Fruit fly (Drosophila melanogaster): ENCODE measurements around the gene Kots.

The Kots gene

DNA sequence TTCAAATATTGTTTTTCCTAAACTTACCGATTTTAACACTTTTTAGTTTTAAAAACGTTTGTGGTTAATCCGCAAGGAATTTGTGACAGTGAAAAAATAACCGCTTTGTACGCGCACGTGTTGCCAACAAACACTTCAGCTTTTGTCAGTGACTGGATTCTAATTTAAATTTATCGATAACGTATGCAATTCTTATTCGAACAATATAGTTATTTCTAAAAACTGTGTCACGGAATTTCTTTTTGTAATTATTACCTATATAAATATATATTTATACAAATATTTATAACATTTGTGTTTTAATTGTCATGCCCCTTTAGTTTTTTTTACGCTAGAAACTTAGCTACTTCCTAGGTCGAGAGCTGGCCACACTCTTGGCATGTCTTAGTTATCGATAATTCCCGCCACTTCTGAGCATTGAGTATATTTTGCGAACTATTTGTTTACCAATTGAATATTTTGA lies 570 bp upstream of the Kots start, which contains the start of gene Orc2 (continued):
- TF ChIP-seq vnd (GFP tag; IDR thresholded peaks at IDR 0.05; ENCODE audit: partially characterized antibody) = 0 out of 3 replicates have a peak, but pooled peaks have one; percentile 13
- TF ChIP-seq disco-r (GFP tag; optimal IDR thresholded peaks at IDR 0.05) = no peak
- TF ChIP-seq CG2120 (GFP tag; optimal IDR thresholded peaks at IDR 0.05) = no peak
- TF ChIP-seq CG12155 (GFP tag; optimal IDR thresholded peaks at IDR 0.05) = no peak
- TF ChIP-seq CG17802 (tag; optimal IDR thresholded peaks at IDR 0.05) = no peak
- TF ChIP-seq abd-A (tag; optimal IDR thresholded peaks at IDR 0.05) = no peak
- TF ChIP-seq Myb (GFP tag; optimal IDR thresholded peaks at IDR 0.05) = peak; percentile 92
- no peak for TF ChIP-seq fu2 (GFP tag; optimal IDR thresholded peaks at IDR 0.05)
- TF ChIP-seq onecut (GFP tag; IDR thresholded peaks at IDR 0.05) = no peak
- TF ChIP-seq dm (GFP tag; optimal IDR thresholded peaks at IDR 0.05) = peak; percentile 98
- peak; percentile 53 for TF ChIP-seq gfzf (GFP tag; optimal IDR thresholded peaks at IDR 0.05)
- no peak for TF ChIP-seq peb (GFP tag; IDR thresholded peaks at IDR 0.05)

DNA sequence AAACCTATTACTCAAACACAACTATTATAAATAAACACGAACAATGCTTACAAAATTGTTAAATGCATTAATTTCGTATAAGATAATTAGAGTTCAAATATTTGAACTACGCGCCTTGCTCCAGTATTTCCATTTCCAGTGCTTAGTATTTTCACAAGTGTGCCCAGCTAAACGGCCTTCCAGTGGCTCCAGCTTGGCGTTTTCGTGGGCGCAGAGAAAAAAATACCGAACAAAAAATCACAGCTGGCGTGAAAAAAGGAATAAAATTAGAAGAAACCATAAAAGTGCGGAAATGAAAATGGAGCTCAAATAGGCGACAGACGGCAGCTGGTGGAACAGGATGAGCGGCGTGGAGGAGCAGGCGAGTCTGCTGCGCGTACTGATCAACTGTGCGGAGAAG lies 5.4 kb downstream of the Kots start, which contains the start of gene Ipp:
Gene Ipp, plus strand, starts transcription at position 208 of the 400 bp plus-strand sequence.
- TF ChIP-seq CTCF (GFP tag; optimal IDR thresholded peaks at IDR 0.05) (peak; percentile 24), CG43689 (GFP tag; IDR thresholded peaks at IDR 0.05) (no peak), ranshi (GFP tag; IDR thresholded peaks at IDR 0.05) (no peak), Taf1 (GFP tag; IDR thresholded peaks at IDR 0.05) (no peak), CG9817 (tag; optimal IDR thresholded peaks at IDR 0.05) (no peak), gro (GFP tag; optimal IDR thresholded peaks at IDR 0.05) (no peak), Sry-δ (GFP tag; optimal IDR thresholded peaks at IDR 0.05) (peak; percentile 3), CG2116 (GFP tag; optimal IDR thresholded peaks at IDR 0.05) (peak; percentile 22), wdn (GFP tag; IDR thresholded peaks at IDR 0.05) (no peak), CG2120 (GFP tag; optimal IDR thresholded peaks at IDR 0.05) (no peak), MESR4 (GFP tag; optimal IDR thresholded peaks at IDR 0.05) (peak; percentile 47), Stat92E (GFP tag; optimal IDR thresholded peaks at IDR 0.05) (peak in 1 of 3 experiments; percentile 21), CG17186 (GFP tag; optimal IDR thresholded peaks at IDR 0.05) (peak; percentile 49), gsb-n (tag; optimal IDR thresholded peaks at IDR 0.05) (peak; percentile 2), Dll (GFP tag; IDR thresholded peaks at IDR 0.05; ENCODE audit: partially characterized antibody) (peak; percentile 27; the same call in 1 of the 4 replicates), CG13624 (GFP tag; optimal IDR thresholded peaks at IDR 0.05) (no peak), CG4328 (GFP tag; optimal IDR thresholded peaks at IDR 0.05) (no peak), CG7963 (GFP tag; IDR thresholded peaks at IDR 0.05; ENCODE audit: partially characterized antibody) (no peak), CG18011 (GFP tag; optimal IDR thresholded peaks at IDR 0.05) (peak; percentile 1), chinmo (GFP tag; IDR thresholded peaks at IDR 0.05; ENCODE audit: partially characterized antibody) (0 out of 4 replicates have a peak, but pooled peaks have one; percentile 9), Dp (GFP tag; optimal IDR thresholded peaks at IDR 0.05) (peak; percentile 85), CG13287 (GFP tag; IDR thresholded peaks at IDR 0.05; ENCODE audit: partially characterized antibody) (peak; percentile 42), MBD-R2 (GFP tag; IDR thresholded peaks at IDR 0.05) (peak; percentile 66), CG14860 (GFP tag; IDR thresholded peaks at IDR 0.05; ENCODE audit: partially characterized antibody) (no peak), vvl (GFP tag; IDR thresholded peaks at IDR 0.05) (peak; percentile 60; the same call in 1 of the 2 replicates), Opbp (GFP tag; IDR thresholded peaks at IDR 0.05; ENCODE audit: partially characterized antibody) (no peak), CG9797 (GFP tag; optimal IDR thresholded peaks at IDR 0.05) (peak; percentile 94), BEAF-32 (GFP tag; optimal IDR thresholded peaks at IDR 0.05) (peak; percentile 26), hkb (optimal IDR thresholded peaks at IDR 0.05) (peak; percentile 48), hkb (GFP tag; IDR thresholded peaks at IDR 0.05) (no peak), unc-4 (GFP tag; IDR thresholded peaks at IDR 0.05; ENCODE audit: partially characterized antibody) (peak; percentile 47; the same call in 1 of the 2 replicates), Dref (GFP tag; IDR thresholded peaks at IDR 0.05) (0 out of 2 replicates have a peak, but pooled peaks have one; percentile 33), Ets97D (GFP tag; optimal IDR thresholded peaks at IDR 0.05) (peak; percentile 38), pzg (GFP tag; optimal IDR thresholded peaks at IDR 0.05) (peak; percentile 87), Trl (optimal IDR thresholded peaks at IDR 0.05) (no peak), Trl (GFP tag; optimal IDR thresholded peaks at IDR 0.05) (no peak), CG15514 (GFP tag; optimal IDR thresholded peaks at IDR 0.05) (peak; percentile 54), crp (GFP tag; optimal IDR thresholded peaks at IDR 0.05) (peak in 1 of 2 experiments; percentile 71)
